Fruit fly (Drosophila melanogaster) whole organism, embryonic: Measurements from ENCODE around the gene CG8159.

ENCODE experiments used
- CG10267 ChIP-seq: fragments of 200-800 bp; sonication (Bioruptor generic); optimal IDR thresholded peaks from 2 replicates; lab custom pipeline; 2018; ENCODE audit warnings: missing biosample characterization, mild to moderate bottlenecking, missing genetic modification characterization, moderate library complexity
- CG10462 ChIP-seq: fragments of 200-800 bp; sonication (Bioruptor generic); optimal IDR thresholded peaks from 2 replicates; lab custom pipeline; 2016; ENCODE audit warnings: missing biosample characterization, missing genetic modification characterization
- CG12155 ChIP-seq: fragments of 200-800 bp; sonication (Bioruptor generic); optimal IDR thresholded peaks from 3 replicates; lab custom pipeline; 2016; ENCODE audit warnings: missing biosample characterization, missing genetic modification characterization
- CG12769 ChIP-seq: fragments of 200-800 bp; sonication (Bioruptor generic); optimal IDR thresholded peaks from 2 replicates; lab custom pipeline; 2019; ENCODE audit warnings: missing biosample characterization, mild to moderate bottlenecking, missing genetic modification characterization, moderate library complexity
- CG13287 ChIP-seq: fragments of 200-800 bp; sonication (Bioruptor generic); IDR thresholded peaks from 2 replicates; pipeline ENCODE4 v1.3.6; 2022; ENCODE audit warnings: missing biosample characterization, missing genetic modification characterization; ENCODE audit not compliant: partially characterized antibody
- CG14710 ChIP-seq: fragments of 200-800 bp; sonication (Bioruptor generic); optimal IDR thresholded peaks from 3 replicates; lab custom pipeline; 2019; ENCODE audit warnings: missing biosample characterization, mild to moderate bottlenecking, missing genetic modification characterization, moderate library complexity
- CG14965 ChIP-seq: fragments of 200-800 bp; sonication (Bioruptor generic); optimal IDR thresholded peaks from 2 replicates; lab custom pipeline; 2016; ENCODE audit warnings: missing biosample characterization, missing genetic modification characterization, borderline replicate concordance
- CG16813 ChIP-seq: fragments of 200-800 bp; sonication (Bioruptor generic); IDR thresholded peaks from 3 replicates; pipeline ENCODE4 v1.3.6; 2022; ENCODE audit warnings: missing biosample characterization, missing genetic modification characterization; ENCODE audit not compliant: partially characterized antibody
- CG17186 ChIP-seq: fragments of 200-800 bp; sonication (Bioruptor generic); optimal IDR thresholded peaks from 3 replicates; lab custom pipeline; 2017; ENCODE audit warnings: missing biosample characterization, missing genetic modification reagents, missing genetic modification characterization
- CG17829 ChIP-seq: fragments of 200-800 bp; optimal IDR thresholded peaks from 2 replicates; lab custom pipeline; 2019; ENCODE audit warnings: missing biosample characterization, mild to moderate bottlenecking, missing genetic modification characterization, moderate library complexity
- CG1832 ChIP-seq: fragments of 200-800 bp; sonication (Bioruptor generic); optimal IDR thresholded peaks from 2 replicates; lab custom pipeline; 2017; ENCODE audit warnings: missing biosample characterization, mild to moderate bottlenecking, missing genetic modification characterization, inconsistent platforms
- CG34224 ChIP-seq: fragments of 200-800 bp; sonication (Bioruptor generic); IDR thresholded peaks from 3 replicates; pipeline ENCODE4 v1.3.6; 2022; ENCODE audit warnings: missing biosample characterization, missing genetic modification characterization; ENCODE audit not compliant: partially characterized antibody
- CG4328 ChIP-seq: fragments of 200-800 bp; sonication (Bioruptor generic); optimal IDR thresholded peaks from 3 replicates; lab custom pipeline; 2017; ENCODE audit warnings: missing biosample characterization, missing genetic modification reagents, missing genetic modification characterization
- CG7271 ChIP-seq: fragments of 200-800 bp; sonication (Bioruptor generic); optimal IDR thresholded peaks from 2 replicates; lab custom pipeline; 2018; ENCODE audit warnings: missing biosample characterization, mild to moderate bottlenecking, missing genetic modification characterization, moderate library complexity
- CG7987 ChIP-seq: fragments of 200-800 bp; sonication (Bioruptor generic); optimal IDR thresholded peaks from 2 replicates; lab custom pipeline; 2018; ENCODE audit warnings: missing biosample characterization, mild to moderate bottlenecking, missing genetic modification characterization, moderate library complexity
- CkIIα-i1 ChIP-seq: fragments of 200-800 bp; sonication (Bioruptor generic); IDR thresholded peaks from 2 replicates; pipeline ENCODE4 v1.3.6; 2022; ENCODE audit warnings: missing biosample characterization, missing genetic modification characterization
- Dll ChIP-seq: fragments of 200-800 bp; sonication (Bioruptor generic); IDR thresholded peaks from 4 replicates; pipeline ENCODE4 v1.3.6; 2022; ENCODE audit warnings: missing biosample characterization, missing genetic modification characterization; ENCODE audit not compliant: partially characterized antibody
- Elba2 ChIP-seq: fragments of 200-800 bp; sonication (Bioruptor generic); optimal IDR thresholded peaks from 3 replicates; lab custom pipeline; 2016; ENCODE audit warnings: missing biosample characterization, missing genetic modification characterization
- Ets97D ChIP-seq: fragments of 200-800 bp; sonication (Bioruptor generic); optimal IDR thresholded peaks from 3 replicates; lab custom pipeline; 2016; ENCODE audit warnings: missing biosample characterization, missing genetic modification characterization
- HmgZ ChIP-seq: fragments of 200-800 bp; sonication (Bioruptor generic); optimal IDR thresholded peaks from 2 replicates; lab custom pipeline; 2018; ENCODE audit warnings: missing biosample characterization, mild to moderate bottlenecking, missing genetic modification characterization
- Lhr ChIP-seq: fragments of 200-800 bp; sonication (Bioruptor generic); optimal IDR thresholded peaks from 3 replicates; lab custom pipeline; 2017; ENCODE audit warnings: mild to moderate bottlenecking, missing biosample characterization, missing genetic modification reagents, missing genetic modification characterization
- Myb ChIP-seq: fragments of 200-800 bp; sonication (Bioruptor generic); optimal IDR thresholded peaks from 2 replicates; lab custom pipeline; 2016; ENCODE audit warnings: missing biosample characterization, missing genetic modification characterization
- Opbp ChIP-seq: fragments of 200-800 bp; sonication (Bioruptor generic); IDR thresholded peaks from 3 replicates; pipeline ENCODE4 v1.3.6; 2022; ENCODE audit warnings: missing biosample characterization, missing genetic modification characterization; ENCODE audit not compliant: partially characterized antibody
- Poxn ChIP-seq: fragments of 200-800 bp; sonication (Bioruptor generic); IDR thresholded peaks from 2 replicates; pipeline ENCODE4 v1.3.6; 2022; ENCODE audit warnings: missing biosample characterization, missing genetic modification characterization
- Sox100B ChIP-seq: fragments of 200-800 bp; sonication (Bioruptor generic); optimal IDR thresholded peaks from 3 replicates; lab custom pipeline; 2018; ENCODE audit warnings: missing biosample characterization, mild to moderate bottlenecking, missing genetic modification characterization
- Sry-δ ChIP-seq: fragments of 200-800 bp; sonication (Bioruptor generic); optimal IDR thresholded peaks from 2 replicates; lab custom pipeline; 2016; ENCODE audit warnings: missing biosample characterization, missing genetic modification characterization
- Stat92E ChIP-seq, 3 experiments: fragments of >200 bp in 2 of 3; fragments of 200-800 bp in 1 of 3; sonication (Bioruptor generic) in 1 of 3; optimal IDR thresholded peaks; 2 replicates each; lab custom pipeline; 2017 to 2019; ENCODE audit warnings: missing biosample characterization in 3 of 3, missing genetic modification characterization in 3 of 3, mild to moderate bottlenecking in 1 of 3, moderate library complexity in 1 of 3
- Taf1 ChIP-seq: fragments of 200-800 bp; sonication (Bioruptor generic); IDR thresholded peaks from 2 replicates; pipeline ENCODE4 v1.3.6; 2022; ENCODE audit warnings: missing biosample characterization, missing genetic modification characterization
- YL-1 ChIP-seq: fragments of 200-800 bp; sonication (Bioruptor generic); optimal IDR thresholded peaks from 3 replicates; lab custom pipeline; 2017; ENCODE audit warnings: missing biosample characterization, mild to moderate bottlenecking, missing genetic modification characterization
- ato ChIP-seq: fragments of 200-800 bp; sonication (Bioruptor generic); IDR thresholded peaks from 2 replicates; pipeline ENCODE4 v1.3.6; 2022; ENCODE audit warnings: missing biosample characterization, missing genetic modification characterization; ENCODE audit not compliant: partially characterized antibody
- bowl ChIP-seq: fragments of 200-800 bp; sonication (Bioruptor generic); IDR thresholded peaks from 2 replicates; pipeline ENCODE4 v1.3.6; 2022; ENCODE audit warnings: missing biosample characterization, missing genetic modification characterization
- cg ChIP-seq: fragments of 200-800 bp; sonication (Bioruptor generic); optimal IDR thresholded peaks from 3 replicates; lab custom pipeline; 2019; ENCODE audit warnings: missing biosample characterization, mild to moderate bottlenecking, missing genetic modification characterization, moderate library complexity
- ci ChIP-seq: fragments of 200-800 bp; sonication (Bioruptor generic); IDR thresholded peaks from 3 replicates; pipeline ENCODE4 v1.3.6; 2022; ENCODE audit warnings: missing biosample characterization, missing genetic modification characterization
- crol ChIP-seq: fragments of 200-800 bp; sonication (Bioruptor generic); IDR thresholded peaks from 2 replicates; pipeline ENCODE4 v1.3.6; 2022; ENCODE audit warnings: missing biosample characterization, missing genetic modification characterization
- dm ChIP-seq: fragments of 200-800 bp; sonication (Bioruptor generic); optimal IDR thresholded peaks from 3 replicates; lab custom pipeline; 2016; ENCODE audit warnings: missing biosample characterization, missing genetic modification characterization
- gfzf ChIP-seq: fragments of 200-800 bp; sonication (Bioruptor generic); optimal IDR thresholded peaks from 2 replicates; lab custom pipeline; 2016; ENCODE audit warnings: missing biosample characterization, mild to moderate bottlenecking, missing genetic modification characterization, moderate library complexity
- insv ChIP-seq, 2 experiments: fragments of 200-800 bp; sonication (Bioruptor generic); optimal IDR thresholded peaks; 3 replicates each; lab custom pipeline; 2016 to 2018; ENCODE audit warnings: missing biosample characterization in 2 of 2, missing genetic modification characterization in 2 of 2
- nerfin-1 ChIP-seq: fragments of 200-800 bp; sonication (Bioruptor generic); optimal IDR thresholded peaks from 3 replicates; lab custom pipeline; 2019; ENCODE audit warnings: missing biosample characterization, mild to moderate bottlenecking, missing genetic modification characterization, moderate library complexity
- nmo ChIP-seq: fragments of 200-800 bp; sonication (Bioruptor generic); optimal IDR thresholded peaks from 2 replicates; lab custom pipeline; 2018; ENCODE audit warnings: missing biosample characterization, mild to moderate bottlenecking, missing genetic modification characterization, moderate library complexity
- nom ChIP-seq: fragments of 200-800 bp; sonication (Bioruptor generic); optimal IDR thresholded peaks from 2 replicates; lab custom pipeline; 2017; ENCODE audit warnings: missing biosample characterization, missing genetic modification characterization, mild to moderate bottlenecking, moderate library complexity, missing genetic modification reagents
- ranshi ChIP-seq: fragments of 200-800 bp; sonication (Bioruptor generic); IDR thresholded peaks from 2 replicates; pipeline ENCODE4 v1.3.6; 2022; ENCODE audit warnings: missing biosample characterization, missing genetic modification characterization
- row ChIP-seq: fragments of 200-800 bp; sonication (Bioruptor generic); IDR thresholded peaks from 3 replicates; pipeline ENCODE4 v1.3.6; 2022; ENCODE audit warnings: missing biosample characterization, missing genetic modification characterization
- sens ChIP-seq: fragments of 200-800 bp; sonication (Bioruptor generic); peaks from one replicate; lab custom pipeline; 2016; ENCODE audit warnings: missing biosample characterization, missing genetic modification characterization
- seq ChIP-seq: fragments of 200-800 bp; sonication (Bioruptor generic); IDR thresholded peaks from 2 replicates; pipeline ENCODE4 v1.3.6; 2022; ENCODE audit warnings: missing biosample characterization, missing genetic modification characterization
- stwl ChIP-seq: fragments of 200-800 bp; sonication (Bioruptor generic); optimal IDR thresholded peaks from 3 replicates; lab custom pipeline; 2018; ENCODE audit warnings: missing biosample characterization, mild to moderate bottlenecking, missing genetic modification characterization, moderate library complexity
- vnd ChIP-seq: fragments of 200-800 bp; sonication (Bioruptor generic); IDR thresholded peaks from 3 replicates; pipeline ENCODE4 v1.3.6; 2022; ENCODE audit warnings: missing biosample characterization, missing genetic modification characterization; ENCODE audit not compliant: partially characterized antibody
- vvl ChIP-seq: fragments of 200-800 bp; sonication (Bioruptor generic); IDR thresholded peaks from 2 replicates; pipeline ENCODE4 v1.3.6; 2022; ENCODE audit warnings: missing biosample characterization, missing genetic modification characterization

CG8159 gene

DNA sequence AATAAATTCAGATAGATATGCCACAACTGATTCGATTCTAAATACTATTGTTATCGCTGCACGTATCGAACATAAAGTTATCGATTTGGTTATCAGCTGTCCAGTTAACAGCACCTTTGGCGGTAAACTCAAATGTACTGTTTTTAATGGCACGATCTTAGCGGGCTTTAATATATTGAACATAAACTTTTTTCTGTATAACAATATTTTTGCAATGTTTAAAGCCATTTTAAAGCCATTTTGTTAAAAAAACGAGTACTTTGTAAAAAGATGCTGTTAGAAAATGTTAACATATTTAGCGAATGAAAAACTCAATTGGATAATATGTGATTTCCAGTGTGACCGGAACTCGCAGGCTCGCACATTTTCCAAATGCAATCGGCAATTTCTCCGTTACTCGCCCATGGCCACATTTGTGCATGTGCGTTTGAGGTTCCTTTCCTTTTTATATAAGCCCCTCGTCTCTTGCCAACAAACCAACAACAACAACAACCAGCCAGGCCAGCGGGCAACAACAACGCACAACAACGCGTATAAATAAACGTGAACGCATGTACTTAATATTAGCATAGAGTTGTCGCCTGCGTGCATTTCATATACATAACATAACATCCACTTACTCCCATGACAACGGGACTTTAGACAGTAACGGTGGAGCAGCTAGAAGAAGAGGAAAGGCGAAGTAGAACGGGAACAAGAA is 10.7 kb upstream of the CG8159 start, which contains the start of gene TMEM216 (continued):
- TF ChIP-seq Sox100B (no peak), Dll (GFP tag; lab: Robert Waterston, UW) (peak; percentile 71; the same call in 3 of the 4 replicates), CG4328 (GFP tag; lab: Kevin White, UChicago) (no peak), ci (GFP tag; lab: Robert Waterston, UW) (peak; percentile 44; the same call in 2 of the 3 replicates), seq (GFP tag; lab: Robert Waterston, UW) (no peak), insv (GFP tag; optimal IDR thresholded peaks at IDR 0.05; lab: Kevin White, UChicago) (peak in 1 of 2 experiments; percentile 73), CG10267 (tag; lab: Kevin White, UChicago) (peak; percentile 52), crol (GFP tag; lab: Robert Waterston, UW) (peak; percentile 82), CG14965 (GFP tag; lab: Kevin White, UChicago) (no peak), CkIIα-i1 (no peak), Lhr (GFP tag; lab: Kevin White, UChicago) (peak; percentile 76), sens (GFP tag; lab: Kevin White, UChicago) (peak; percentile 76), YL-1 (GFP tag; lab: Kevin White, UChicago) (peak; percentile 90), vnd (GFP tag; lab: Robert Waterston, UW) (0 out of 3 replicates have a peak, but pooled peaks have one; percentile 34), CG17829 (tag; lab: Kevin White, UChicago) (peak; percentile 24), Sry-δ (peak; percentile 61), CG34224 (peak; percentile 60; the same call in 1 of the 3 replicates), bowl (GFP tag; lab: Robert Waterston, UW) (no peak), Taf1 (GFP tag; lab: Robert Waterston, UW) (no peak), cg (GFP tag; lab: Kevin White, UChicago) (no peak), CG1832 (GFP tag; lab: Kevin White, UChicago) (no peak), Ets97D (GFP tag; lab: Kevin White, UChicago) (peak; percentile 77), vvl (GFP tag; lab: Robert Waterston, UW) (peak; percentile 64; the same call in 1 of the 2 replicates), CG17186 (GFP tag; lab: Kevin White, UChicago) (peak; percentile 29), ato (GFP tag; lab: Robert Waterston, UW) (peak; percentile 18; the same call in 1 of the 2 replicates), Poxn (GFP tag; lab: Robert Waterston, UW) (no peak), row (GFP tag; lab: Robert Waterston, UW) (0 out of 3 replicates have a peak, but pooled peaks have one; percentile 5), Opbp (0 out of 3 replicates have a peak, but pooled peaks have one; percentile 5), nom (GFP tag; lab: Kevin White, UChicago) (no peak), stwl (peak; percentile 73), ranshi (no peak), CG12155 (GFP tag; lab: Kevin White, UChicago) (peak; percentile 4), CG13287 (GFP tag; lab: Robert Waterston, UW) (peak; percentile 73), CG16813 (GFP tag; lab: Robert Waterston, UW) (peak; percentile 49; the same call in 2 of the 3 replicates), HmgZ (tag; lab: Kevin White, UChicago) (peak; percentile 48), dm (GFP tag; lab: Kevin White, UChicago) (peak; percentile 76), Elba2 (GFP tag; lab: Kevin White, UChicago) (peak; percentile 83), nmo (GFP tag; lab: Kevin White, UChicago) (peak; percentile 10), CG12769 (tag; lab: Kevin White, UChicago) (peak; percentile 33), CG7271 (tag; lab: Kevin White, UChicago) (peak; percentile 10), Myb (GFP tag; lab: Kevin White, UChicago) (peak; percentile 56), nerfin-1 (tag; lab: Kevin White, UChicago) (no peak), gfzf (peak; percentile 94), Stat92E (GFP tag; optimal IDR thresholded peaks at IDR 0.05; lab: Kevin White, UChicago) (peak in 1 of 3 experiments; percentile 33), CG14710 (peak; percentile 60), CG7987 (GFP tag; lab: Kevin White, UChicago) (peak; percentile 16), CG10462 (GFP tag; lab: Kevin White, UChicago) (no peak)
